Worm (Caenorhabditis elegans) whole organism, L4 larva: Measurements from ENCODE around the gene B0464.9.

Experiments
- aha-1 ChIP-seq: fragments of 150-350 bp; peaks from one replicate; lab custom pipeline; 2014; ENCODE audit warnings: missing biosample characterization, missing genetic modification characterization
- attf-4 ChIP-seq: sonication (generic microtip); optimal IDR thresholded peaks from 3 replicates; lab custom pipeline; 2017; ENCODE audit warnings: missing biosample characterization, missing genetic modification characterization
- dve-1 ChIP-seq: sonication (generic microtip); optimal IDR thresholded peaks from 2 replicates; lab custom pipeline; 2017; ENCODE audit warnings: antibody characterized with exemption, mild to moderate bottlenecking, missing genetic modification characterization, missing compliant biosample characterization; ENCODE audit not compliant: insufficient read depth
- egl-27 ChIP-seq: sonication (generic microtip); optimal IDR thresholded peaks from 3 replicates; lab custom pipeline; 2017; ENCODE audit warnings: missing biosample characterization, missing genetic modification reagents, missing genetic modification characterization
- lir-3 ChIP-seq: sonication (generic microtip); optimal IDR thresholded peaks from 2 replicates; lab custom pipeline; 2016; ENCODE audit warnings: mild to moderate bottlenecking, missing genetic modification characterization, missing compliant biosample characterization
- madf-5 ChIP-seq, 2 experiments: fragments of 200-800 bp; sonication (Bioruptor generic); IDR thresholded peaks; 2 replicates each; pipeline ENCODE4 v1.3.6; 2022; ENCODE audit warnings: missing compliant biosample characterization in 2 of 2, missing genetic modification characterization in 2 of 2
- nhr-237 ChIP-seq: sonication (generic microtip); optimal IDR thresholded peaks from 2 replicates; lab custom pipeline; 2017; ENCODE audit warnings: missing biosample characterization, missing genetic modification characterization
- set-16 ChIP-seq: fragments of 200-800 bp; sonication (Bioruptor generic); IDR thresholded peaks from 2 replicates; pipeline ENCODE4 v1.3.6; 2022; ENCODE audit warnings: missing genetic modification reagents, missing genetic modification characterization, missing compliant biosample characterization
- snpc-4 ChIP-seq: fragments of 150-350 bp; optimal IDR thresholded peaks from 2 replicates; lab custom pipeline; 2014; ENCODE audit warnings: missing biosample characterization, missing genetic modification characterization
- tag-97 ChIP-seq: fragments of 200-800 bp; sonication (Bioruptor generic); IDR thresholded peaks from 2 replicates; pipeline ENCODE4 v1.3.6; 2022; ENCODE audit warnings: missing genetic modification characterization, missing compliant biosample characterization
- unc-62 ChIP-seq, 3 experiments: fragments of 150-350 bp in 1 of 3; sonication (generic microtip); optimal IDR thresholded peaks in 2 of 3; peaks in 1 of 3; 1 replicate in 1 of 3; 2 replicates in 2 of 3; lab custom pipeline; 2014 to 2017; ENCODE audit warnings: missing biosample characterization in 3 of 3, missing genetic modification characterization in 3 of 3, missing genetic modification reagents in 3 of 3, missing genotype in 1 of 3

- TF ChIP-seq nhr-237 (tag; lab: Kevin White, UChicago) (no peak), set-16 (no peak), dve-1 (no peak), unc-62 (GFP tag; optimal IDR thresholded peaks at IDR 0.05 in 1 of 2; lab: Kevin White, UChicago) (no peak), unc-62 (tag; optimal IDR thresholded peaks at IDR 0.05; lab: Kevin White, UChicago) (no peak), egl-27 (tag; lab: Kevin White, UChicago) (no peak), snpc-4 (tag; lab: Kevin White, UChicago) (no peak), aha-1 (tag; lab: Kevin White, UChicago) (no peak), madf-5 (GFP tag; IDR thresholded peaks at IDR 0.05; lab: Robert Waterston, UW) (no peak), attf-4 (tag; lab: Kevin White, UChicago) (no peak), tag-97 (no peak), lir-3 (no peak)
These were observed 48.0 kb downstream of the B0464.9 start, which contains the start of gene F55H2.8 for ce11 chrIII:9513569-9513968.
